Worm (Caenorhabditis elegans): Measurements from ENCODE around the gene lin-33.

Gene lin-33

DNA sequence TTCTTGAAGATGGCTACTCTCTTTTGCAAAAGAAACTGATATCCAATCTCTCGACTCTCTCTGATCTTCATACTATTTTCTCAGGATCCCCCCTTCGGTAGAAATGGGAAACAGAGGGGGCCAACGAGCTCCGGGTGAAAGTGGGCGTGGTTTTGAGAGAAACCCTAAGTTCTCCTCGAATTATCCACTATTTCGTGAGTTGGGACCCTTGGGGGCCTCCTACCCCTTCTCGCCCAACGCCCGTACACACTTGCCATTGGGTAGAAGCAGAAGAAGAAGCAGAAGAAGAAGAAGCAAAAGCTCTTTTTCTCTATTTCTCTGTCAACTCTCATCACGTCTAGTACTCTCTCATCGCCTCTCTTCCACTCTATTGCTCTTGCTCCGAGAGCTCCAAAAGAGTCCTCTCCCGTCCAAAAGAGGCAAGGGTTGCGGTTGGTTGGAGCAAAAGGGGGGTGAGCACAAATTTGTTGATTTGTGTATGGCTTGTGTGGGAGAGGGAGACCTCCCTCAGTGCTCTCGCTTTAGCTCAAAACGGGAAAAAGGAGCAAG is 43.6 kb downstream of the lin-33 start (continued):
- TF ChIP-seq nhr-20 (tag; optimal IDR thresholded peaks at IDR 0.05), result peak; percentile 4
- no peak for TF ChIP-seq alr-1 (tag; optimal IDR thresholded peaks at IDR 0.05; ENCODE audit: borderline replicate concordance)
- peak; percentile 48 for TF ChIP-seq rnt-1 (tag; optimal IDR thresholded peaks at IDR 0.05)
- peak; percentile 30 for TF ChIP-seq fkh-4 (tag; optimal IDR thresholded peaks at IDR 0.05; ENCODE audit: borderline replicate concordance)
- TF ChIP-seq lin-35 (GFP tag; optimal IDR thresholded peaks at IDR 0.05), result peak in 1 of 2 experiments; percentile 39
- peak; percentile 64 for TF ChIP-seq tbx-2 (tag; optimal IDR thresholded peaks at IDR 0.05)
- TF ChIP-seq nhr-19 (GFP tag; conservative IDR thresholded peaks at IDR 0.05), result peak; percentile 37
- TF ChIP-seq lin-39 (tag; optimal IDR thresholded peaks at IDR 0.05), result no peak
- TF ChIP-seq sox-4 (tag; optimal IDR thresholded peaks at IDR 0.05), result no peak
- no peak for TF ChIP-seq vab-15 (tag; optimal IDR thresholded peaks at IDR 0.05)
- TF ChIP-seq mep-1 (tag; optimal IDR thresholded peaks at IDR 0.05), result peak; percentile 13
- no peak for TF ChIP-seq efl-3 (GFP tag; optimal IDR thresholded peaks at IDR 0.05)
- TF ChIP-seq zag-1 (tag; optimal IDR thresholded peaks at IDR 0.05), result peak; percentile 83
- TF ChIP-seq xbp-1 (tag; optimal IDR thresholded peaks at IDR 0.05), result peak; percentile 47
- TF ChIP-seq nhr-85 (tag), result no peak
- TF ChIP-seq lin-14 (GFP tag; optimal IDR thresholded peaks at IDR 0.05), result peak; percentile 89
- TF ChIP-seq lin-13 (GFP tag; optimal IDR thresholded peaks at IDR 0.05), result no peak

DNA sequence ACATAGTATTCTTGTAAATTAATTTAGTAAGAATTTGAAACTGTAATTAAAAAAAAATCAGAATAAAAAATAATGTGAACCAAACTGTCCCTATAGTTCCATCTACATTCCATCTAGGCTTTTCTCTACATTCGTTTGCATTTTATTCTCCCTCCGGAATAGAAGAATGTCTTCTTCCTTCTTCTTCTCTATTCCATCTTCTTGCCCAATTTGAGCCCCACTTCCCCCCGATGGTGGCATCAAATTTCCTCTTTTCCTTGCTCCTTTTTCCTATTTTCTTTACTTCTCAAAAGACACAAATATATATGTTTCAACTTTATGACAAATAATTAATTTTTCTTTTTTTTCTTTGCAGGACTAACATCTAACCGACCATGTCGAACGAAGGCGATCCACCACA is 44.8 kb downstream of the lin-33 start, which contains the start of gene unc-44:
Gene unc-44 (plus strand): TSS at position 356 of the 400 bp plus-strand sequence.
- TF ChIP-seq elt-3 (tag; optimal IDR thresholded peaks at IDR 0.05) (no peak), lin-14 (GFP tag; optimal IDR thresholded peaks at IDR 0.05) (peak; percentile 59)

DNA sequence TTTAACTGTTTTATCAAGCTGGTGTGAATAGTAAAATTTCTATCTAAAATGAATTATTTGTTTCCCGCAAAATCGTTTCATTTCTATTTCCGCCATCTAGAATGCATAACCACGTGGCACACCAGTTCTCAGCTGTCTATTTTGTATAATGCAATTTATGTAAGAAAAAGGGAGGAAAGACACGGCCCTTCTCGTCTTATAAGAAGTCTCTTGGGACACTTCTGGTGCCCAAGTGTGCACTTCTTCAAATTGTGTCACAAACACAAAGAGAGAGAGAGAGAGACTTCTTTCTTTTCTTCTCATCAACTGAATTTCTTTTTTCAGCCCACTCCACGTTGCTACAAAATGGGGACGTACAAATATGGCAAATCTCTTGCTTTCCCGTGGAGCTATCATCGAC is 46.8 kb downstream of the lin-33 start:
- TF ChIP-seq ceh-82 (tag; optimal IDR thresholded peaks at IDR 0.05), result peak in 1 of 3 experiments; percentile 10
- no peak for TF ChIP-seq blmp-1 (tag; optimal IDR thresholded peaks at IDR 0.05)
- no peak for TF ChIP-seq efl-1 (optimal IDR thresholded peaks at IDR 0.05)
- TF ChIP-seq efl-1 (GFP tag; optimal IDR thresholded peaks at IDR 0.05 in 1 of 2), result no peak
- TF ChIP-seq sox-4 (tag; optimal IDR thresholded peaks at IDR 0.05), result no peak
- TF ChIP-seq elt-2 (tag; optimal IDR thresholded peaks at IDR 0.05), result no peak
- TF ChIP-seq pag-3 (tag; optimal IDR thresholded peaks at IDR 0.05; ENCODE audit: borderline replicate concordance, insufficient read depth), result no peak
- no peak for TF ChIP-seq irx-1 (tag; optimal IDR thresholded peaks at IDR 0.05)
- no peak for TF ChIP-seq C04F5.9 (tag; optimal IDR thresholded peaks at IDR 0.05)
- TF ChIP-seq ceh-90 (tag; optimal IDR thresholded peaks at IDR 0.05), result no peak
- TF ChIP-seq egl-13 (tag; optimal IDR thresholded peaks at IDR 0.05), result no peak
- no peak for TF ChIP-seq aha-1 (tag; optimal IDR thresholded peaks at IDR 0.05)
- TF ChIP-seq swsn-7 (tag; optimal IDR thresholded peaks at IDR 0.05), result no peak
- no peak for TF ChIP-seq elt-3 (tag; optimal IDR thresholded peaks at IDR 0.05)
- no peak for TF ChIP-seq dsc-1 (tag; optimal IDR thresholded peaks at IDR 0.05)
- TF ChIP-seq zag-1 (tag; optimal IDR thresholded peaks at IDR 0.05), result no peak
- no peak for TF ChIP-seq fkh-10 (GFP tag; optimal IDR thresholded peaks at IDR 0.05)
- peak; percentile 6 for TF ChIP-seq nhr-71 (tag; optimal IDR thresholded peaks at IDR 0.05)
- TF ChIP-seq tlp-1 (tag; optimal IDR thresholded peaks at IDR 0.05), result no peak
- no peak for TF ChIP-seq mep-1 (tag; optimal IDR thresholded peaks at IDR 0.05)
- no peak for TF ChIP-seq ces-1 (GFP tag; optimal IDR thresholded peaks at IDR 0.05)
- TF ChIP-seq lin-14 (GFP tag; optimal IDR thresholded peaks at IDR 0.05), result peak; percentile 81
- TF ChIP-seq jun-1 (tag; optimal IDR thresholded peaks at IDR 0.05), result no peak
- TF ChIP-seq tbx-2 (tag; optimal IDR thresholded peaks at IDR 0.05), result peak; percentile 26

DNA sequence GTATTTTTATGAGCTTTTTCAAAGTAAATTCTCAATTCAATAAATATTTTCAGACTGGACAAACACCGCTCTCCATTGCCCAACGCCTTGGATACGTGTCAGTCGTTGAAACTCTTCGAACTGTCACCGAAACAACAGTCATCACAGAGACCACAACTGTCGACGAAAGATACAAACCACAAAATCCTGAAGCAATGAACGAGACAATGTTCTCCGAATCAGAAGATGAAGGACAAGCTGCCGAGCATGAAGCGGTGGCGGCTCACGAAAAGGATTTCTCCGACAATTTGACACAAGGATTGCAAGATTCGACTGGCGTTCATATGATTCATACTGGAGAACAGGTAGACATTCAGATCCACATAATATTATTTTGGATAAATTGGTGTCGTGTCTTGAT is 49.4 kb downstream of the lin-33 start:
- no peak for TF ChIP-seq nhr-90 (tag; optimal IDR thresholded peaks at IDR 0.05; ENCODE audit: poor library complexity)
- peak; percentile 92 for TF ChIP-seq alr-1 (tag; optimal IDR thresholded peaks at IDR 0.05; ENCODE audit: borderline replicate concordance)

Measured in whole organism, L1 larva.